Worm (Caenorhabditis elegans): ENCODE results near the gene K02C4.3.
A peak's percentile ranks its signal among the peaks of the same experiment; 100 is the strongest.

- TF ChIP-seq him-1 (tag; optimal IDR thresholded peaks at IDR 0.05) (peak; percentile 19), dao-5 (tag; optimal IDR thresholded peaks at IDR 0.05) (peak; percentile 90), W03F9.2 (tag; optimal IDR thresholded peaks at IDR 0.05) (no peak)
These were observed 20.5 kb upstream of the K02C4.3 start, which contains the start of the genes chst-1 and C41C4.9 for ce11 chrII:8106921-8107695.

All from whole organism, L4/young adult.